Fruit fly (Drosophila melanogaster) whole organism, embryonic: ENCODE data around the gene CG3104.

Experiments used
- B-H2 ChIP-seq: fragments of 200-800 bp; sonication (Bioruptor generic); optimal IDR thresholded peaks from 2 replicates; lab custom pipeline; 2018; ENCODE audit warnings: missing biosample characterization, mild to moderate bottlenecking, missing genetic modification characterization
- BtbVII ChIP-seq: fragments of 200-800 bp; sonication (Bioruptor generic); optimal IDR thresholded peaks from 3 replicates; lab custom pipeline; 2017; ENCODE audit warnings: missing biosample characterization, mild to moderate bottlenecking, missing genetic modification characterization
- CG10543 ChIP-seq: fragments of 200-800 bp; sonication (Bioruptor generic); optimal IDR thresholded peaks from 3 replicates; lab custom pipeline; 2017; ENCODE audit warnings: missing biosample characterization, mild to moderate bottlenecking, missing genetic modification characterization, moderate library complexity
- CG12659 ChIP-seq: fragments of 200-800 bp; sonication (Bioruptor generic); optimal IDR thresholded peaks from 3 replicates; lab custom pipeline; 2017; ENCODE audit warnings: mild to moderate bottlenecking, missing biosample characterization, missing genetic modification reagents, missing genetic modification characterization
- CG14965 ChIP-seq: fragments of 200-800 bp; sonication (Bioruptor generic); optimal IDR thresholded peaks from 2 replicates; lab custom pipeline; 2016; ENCODE audit warnings: missing biosample characterization, missing genetic modification characterization, borderline replicate concordance
- CG15696 ChIP-seq: fragments of 200-800 bp; sonication (Bioruptor generic); optimal IDR thresholded peaks from 2 replicates; lab custom pipeline; 2019; ENCODE audit warnings: missing biosample characterization, mild to moderate bottlenecking, missing genetic modification characterization, moderate library complexity
- CG17802 ChIP-seq: fragments of 200-800 bp; sonication (Bioruptor generic); optimal IDR thresholded peaks from 2 replicates; lab custom pipeline; 2018; ENCODE audit warnings: missing biosample characterization, mild to moderate bottlenecking, missing genetic modification characterization, moderate library complexity
- CG2202 ChIP-seq: fragments of 200-800 bp; sonication (Bioruptor generic); optimal IDR thresholded peaks from 2 replicates; lab custom pipeline; 2018; ENCODE audit warnings: missing biosample characterization, mild to moderate bottlenecking, missing genetic modification characterization
- CG2678 ChIP-seq: fragments of 200-800 bp; sonication (Bioruptor generic); optimal IDR thresholded peaks from 3 replicates; lab custom pipeline; 2019; ENCODE audit warnings: missing biosample characterization, mild to moderate bottlenecking, missing genetic modification characterization, moderate library complexity
- CG2712 ChIP-seq: fragments of 200-800 bp; optimal IDR thresholded peaks from 3 replicates; lab custom pipeline; 2019; ENCODE audit warnings: missing biosample characterization, mild to moderate bottlenecking, missing genetic modification characterization, moderate library complexity
- CG31441 ChIP-seq: fragments of 200-800 bp; sonication (Bioruptor generic); IDR thresholded peaks from 2 replicates; pipeline ENCODE4 v1.3.6; 2022; ENCODE audit warnings: missing biosample characterization, missing genetic modification characterization
- CG33213 ChIP-seq: fragments of 200-800 bp; sonication (Bioruptor generic); optimal IDR thresholded peaks from 3 replicates; lab custom pipeline; 2016; ENCODE audit warnings: missing biosample characterization, missing genetic modification characterization
- CG34422 ChIP-seq: fragments of 200-800 bp; sonication (Bioruptor generic); IDR thresholded peaks from 3 replicates; pipeline ENCODE4 v1.3.6; 2022; ENCODE audit warnings: missing biosample characterization, missing genetic modification characterization
- CG3838 ChIP-seq: fragments of 200-800 bp; sonication (Bioruptor generic); optimal IDR thresholded peaks from 3 replicates; lab custom pipeline; 2016; ENCODE audit warnings: missing biosample characterization, missing genetic modification characterization
- CG4360 ChIP-seq: fragments of 200-800 bp; sonication (Bioruptor generic); IDR thresholded peaks from 2 replicates; pipeline ENCODE4 v1.3.6; 2022; ENCODE audit warnings: missing biosample characterization, missing genetic modification characterization
- CG5245 ChIP-seq: fragments of 200-800 bp; sonication (Bioruptor generic); optimal IDR thresholded peaks from 3 replicates; lab custom pipeline; 2016; ENCODE audit warnings: missing biosample characterization, missing genetic modification characterization
- CG7271 ChIP-seq: fragments of 200-800 bp; sonication (Bioruptor generic); optimal IDR thresholded peaks from 2 replicates; lab custom pipeline; 2018; ENCODE audit warnings: missing biosample characterization, mild to moderate bottlenecking, missing genetic modification characterization, moderate library complexity
- CG7963 ChIP-seq: fragments of 200-800 bp; sonication (Bioruptor generic); IDR thresholded peaks from 3 replicates; pipeline ENCODE4 v1.3.6; 2022; ENCODE audit warnings: missing biosample characterization, missing genetic modification characterization; ENCODE audit not compliant: partially characterized antibody
- CG8478 ChIP-seq: fragments of >200 bp; optimal IDR thresholded peaks from 2 replicates; lab custom pipeline; 2018
- CG8944 ChIP-seq: fragments of 200-800 bp; sonication (Bioruptor generic); optimal IDR thresholded peaks from 3 replicates; lab custom pipeline; 2016; ENCODE audit warnings: missing biosample characterization, missing genetic modification characterization
- Doc3 ChIP-seq: fragments of 200-800 bp; sonication (Bioruptor generic); IDR thresholded peaks from 3 replicates; pipeline ENCODE4 v1.3.6; 2022; ENCODE audit warnings: missing biosample characterization, missing genetic modification characterization; ENCODE audit not compliant: partially characterized antibody
- Hmr ChIP-seq: fragments of 200-800 bp; sonication (Bioruptor generic); optimal IDR thresholded peaks from 3 replicates; lab custom pipeline; 2017; ENCODE audit warnings: mild to moderate bottlenecking, missing biosample characterization, missing genetic modification reagents, missing genetic modification characterization
- Lpt ChIP-seq: fragments of >200 bp; optimal IDR thresholded peaks from 2 replicates; lab custom pipeline; 2018; ENCODE audit warnings: missing biosample characterization, missing genetic modification characterization
- MESR4 ChIP-seq: fragments of 200-800 bp; sonication (Bioruptor generic); optimal IDR thresholded peaks from 2 replicates; lab custom pipeline; 2018; ENCODE audit warnings: missing biosample characterization, mild to moderate bottlenecking, missing genetic modification characterization, moderate library complexity
- Med ChIP-seq: fragments of 200-800 bp; sonication (Bioruptor generic); peaks from one replicate; lab custom pipeline; 2016; ENCODE audit warnings: missing biosample characterization, missing genetic modification characterization, mild to moderate bottlenecking, inconsistent platforms, moderate library complexity
- Nf-YB ChIP-seq: fragments of 200-800 bp; sonication (Bioruptor generic); optimal IDR thresholded peaks from 3 replicates; lab custom pipeline; 2019; ENCODE audit warnings: missing biosample characterization, mild to moderate bottlenecking, missing genetic modification characterization, moderate library complexity
- ac ChIP-seq: fragments of 200-800 bp; sonication (Bioruptor generic); optimal IDR thresholded peaks from 3 replicates; lab custom pipeline; 2017; ENCODE audit warnings: missing biosample characterization, mild to moderate bottlenecking, missing genetic modification characterization
- bsh ChIP-seq, 2 experiments: fragments of 200-800 bp; sonication (Bioruptor generic); optimal IDR thresholded peaks; 2 replicates each; lab custom pipeline; 2017 to 2018; ENCODE audit warnings: mild to moderate bottlenecking in 2 of 2, missing biosample characterization in 2 of 2, missing genetic modification characterization in 2 of 2, moderate library complexity in 1 of 2
- caup ChIP-seq: fragments of 200-800 bp; sonication (Bioruptor generic); optimal IDR thresholded peaks from 3 replicates; lab custom pipeline; 2017; ENCODE audit warnings: missing biosample characterization, mild to moderate bottlenecking, missing genetic modification characterization, moderate library complexity; ENCODE audit not compliant: severe bottlenecking
- ewg ChIP-seq: fragments of 200-800 bp; sonication (Bioruptor generic); optimal IDR thresholded peaks from 3 replicates; lab custom pipeline; 2017; ENCODE audit warnings: mild to moderate bottlenecking, missing biosample characterization, missing genetic modification reagents, missing genetic modification characterization
- eyg ChIP-seq: fragments of 200-800 bp; sonication (Bioruptor generic); optimal IDR thresholded peaks from 3 replicates; lab custom pipeline; 2016; ENCODE audit warnings: missing biosample characterization, missing genetic modification characterization
- gfzf ChIP-seq: fragments of 200-800 bp; sonication (Bioruptor generic); optimal IDR thresholded peaks from 2 replicates; lab custom pipeline; 2016; ENCODE audit warnings: missing biosample characterization, mild to moderate bottlenecking, missing genetic modification characterization, moderate library complexity
- gro ChIP-seq: fragments of 200-800 bp; sonication (Bioruptor generic); optimal IDR thresholded peaks from 2 replicates; lab custom pipeline; 2016; ENCODE audit warnings: missing biosample characterization, missing genetic modification characterization
- gsb ChIP-seq: fragments of 200-800 bp; sonication (Bioruptor generic); IDR thresholded peaks from 2 replicates; pipeline ENCODE4 v1.3.6; 2022; ENCODE audit warnings: missing biosample characterization, missing genetic modification characterization
- gt ChIP-seq: fragments of 200-800 bp; sonication (Bioruptor generic); IDR thresholded peaks from 2 replicates; pipeline ENCODE4 v1.3.6; 2022; ENCODE audit warnings: missing biosample characterization, missing genetic modification characterization
- ham ChIP-seq: fragments of 200-800 bp; sonication (Bioruptor generic); IDR thresholded peaks from 2 replicates; pipeline ENCODE4 v1.3.6; 2022; ENCODE audit warnings: missing biosample characterization, missing genetic modification characterization
- jigr1 ChIP-seq: fragments of 200-800 bp; sonication (Bioruptor generic); IDR thresholded peaks from 3 replicates; pipeline ENCODE4 v1.3.6; 2022; ENCODE audit warnings: missing biosample characterization, missing genetic modification characterization
- lab ChIP-seq: fragments of 200-800 bp; sonication (Bioruptor generic); optimal IDR thresholded peaks from 3 replicates; lab custom pipeline; 2017; ENCODE audit warnings: missing biosample characterization, missing genetic modification characterization, mild to moderate bottlenecking, moderate library complexity, missing genetic modification reagents
- lilli ChIP-seq: fragments of 200-800 bp; sonication (Bioruptor generic); optimal IDR thresholded peaks from 3 replicates; lab custom pipeline; 2016; ENCODE audit warnings: missing biosample characterization, missing genetic modification characterization
- lmd ChIP-seq: fragments of 200-800 bp; sonication (Bioruptor generic); IDR thresholded peaks from 2 replicates; pipeline ENCODE4 v1.3.6; 2022; ENCODE audit warnings: missing biosample characterization, missing genetic modification characterization
- luna ChIP-seq: fragments of 200-800 bp; sonication (Bioruptor generic); optimal IDR thresholded peaks from 2 replicates; lab custom pipeline; 2016; ENCODE audit warnings: missing biosample characterization, missing genetic modification characterization
- mirr ChIP-seq: fragments of 200-800 bp; sonication (Bioruptor generic); optimal IDR thresholded peaks from 3 replicates; lab custom pipeline; 2018; ENCODE audit warnings: missing biosample characterization, mild to moderate bottlenecking, missing genetic modification characterization
- org-1 ChIP-seq: fragments of 200-800 bp; sonication (Bioruptor generic); optimal IDR thresholded peaks from 2 replicates; lab custom pipeline; 2017; ENCODE audit warnings: missing biosample characterization, missing genetic modification characterization
- pho ChIP-seq: fragments of 200-800 bp; sonication (Bioruptor generic); optimal IDR thresholded peaks from 2 replicates; lab custom pipeline; 2016; ENCODE audit warnings: missing biosample characterization, missing genetic modification characterization
- phol ChIP-seq: fragments of 200-800 bp; sonication (Bioruptor generic); optimal IDR thresholded peaks from 3 replicates; lab custom pipeline; 2018; ENCODE audit warnings: missing biosample characterization, mild to moderate bottlenecking, missing genetic modification characterization, moderate library complexity
- run ChIP-seq: fragments of 200-800 bp; sonication (Bioruptor generic); optimal IDR thresholded peaks from 3 replicates; lab custom pipeline; 2018; ENCODE audit warnings: missing biosample characterization, mild to moderate bottlenecking, missing genetic modification characterization
- sna ChIP-seq: fragments of 200-800 bp; sonication (Bioruptor generic); IDR thresholded peaks from 2 replicates; pipeline ENCODE4 v1.3.6; 2022; ENCODE audit warnings: missing biosample characterization, missing genetic modification characterization; ENCODE audit not compliant: partially characterized antibody
- trh ChIP-seq: fragments of 200-800 bp; sonication (Bioruptor generic); optimal IDR thresholded peaks from 2 replicates; lab custom pipeline; 2016; ENCODE audit warnings: missing biosample characterization, missing genetic modification characterization
- vvl ChIP-seq: fragments of 200-800 bp; sonication (Bioruptor generic); IDR thresholded peaks from 2 replicates; pipeline ENCODE4 v1.3.6; 2022; ENCODE audit warnings: missing biosample characterization, missing genetic modification characterization
- wek ChIP-seq: fragments of 200-800 bp; sonication (Bioruptor generic); optimal IDR thresholded peaks from 3 replicates; lab custom pipeline; 2018; ENCODE audit warnings: missing biosample characterization, mild to moderate bottlenecking, missing genetic modification characterization, moderate library complexity
- zfh1 ChIP-seq: fragments of 200-800 bp; sonication (Bioruptor generic); IDR thresholded peaks from 3 replicates; pipeline ENCODE4 v1.3.6; 2022; ENCODE audit warnings: missing biosample characterization, missing genetic modification characterization

CG3104 gene

dm6 chr2L:2799909-2800478 is 55.6 kb downstream of the CG3104 start, which contains the start of gene Syt1 (continued):
- TF ChIP-seq trh (GFP tag; lab: Kevin White, UChicago): no peak
- no peak for TF ChIP-seq caup (GFP tag; lab: Kevin White, UChicago)
- TF ChIP-seq zfh1 (GFP tag; lab: Robert Waterston, UW): no peak
- TF ChIP-seq CG2712 (tag; lab: Kevin White, UChicago): no peak
- no peak for TF ChIP-seq CG31441 (GFP tag; lab: Robert Waterston, UW)
- no peak for TF ChIP-seq CG4360 (GFP tag; lab: Robert Waterston, UW)
- TF ChIP-seq mirr (GFP tag; lab: Kevin White, UChicago): no peak
- no peak for TF ChIP-seq gfzf (GFP tag; lab: Kevin White, UChicago)
- TF ChIP-seq ewg: peak; percentile 76
- TF ChIP-seq Hmr (GFP tag; lab: Kevin White, UChicago): peak; percentile 7
- TF ChIP-seq CG14965: no peak
- TF ChIP-seq gsb (GFP tag; lab: Robert Waterston, UW): no peak
- TF ChIP-seq CG34422 (GFP tag; lab: Robert Waterston, UW): no peak
- TF ChIP-seq wek (GFP tag; lab: Kevin White, UChicago): no peak
- TF ChIP-seq CG2202 (tag; lab: Kevin White, UChicago): no peak
- TF ChIP-seq bsh (GFP tag; optimal IDR thresholded peaks at IDR 0.05; lab: Kevin White, UChicago): no peak
- no peak for TF ChIP-seq ac (GFP tag; lab: Kevin White, UChicago)
- peak; percentile 42 for TF ChIP-seq lab (GFP tag; lab: Kevin White, UChicago)
- no peak for TF ChIP-seq MESR4 (GFP tag; lab: Kevin White, UChicago)
- TF ChIP-seq B-H2: no peak
- TF ChIP-seq CG12659 (GFP tag; lab: Kevin White, UChicago): no peak
- no peak for TF ChIP-seq CG10543 (GFP tag; lab: Kevin White, UChicago)
- TF ChIP-seq eyg (GFP tag; lab: Kevin White, UChicago): no peak
- no peak for TF ChIP-seq Nf-YB
- no peak for TF ChIP-seq org-1 (GFP tag; lab: Kevin White, UChicago)
- no peak for TF ChIP-seq CG8478 (lab: Kevin White, UChicago)
- TF ChIP-seq CG8944 (GFP tag; lab: Kevin White, UChicago): no peak
- TF ChIP-seq Med: peak; percentile 40
- TF ChIP-seq gt (GFP tag; lab: Robert Waterston, UW): no peak
- TF ChIP-seq CG5245 (GFP tag; lab: Kevin White, UChicago): no peak
- TF ChIP-seq CG17802 (tag; lab: Kevin White, UChicago): no peak
- TF ChIP-seq lilli (GFP tag; lab: Kevin White, UChicago): peak; percentile 15
- TF ChIP-seq gro (GFP tag; lab: Kevin White, UChicago): peak; percentile 22
- no peak for TF ChIP-seq CG33213
- TF ChIP-seq pho (GFP tag; lab: Kevin White, UChicago): no peak
- no peak for TF ChIP-seq BtbVII (GFP tag; lab: Kevin White, UChicago)
- no peak for TF ChIP-seq CG15696
- TF ChIP-seq vvl: no peak
- no peak for TF ChIP-seq CG3838 (GFP tag; lab: Kevin White, UChicago)
- no peak for TF ChIP-seq ham (GFP tag; lab: Robert Waterston, UW)
- TF ChIP-seq CG7963 (GFP tag; lab: Robert Waterston, UW): no peak
- TF ChIP-seq Lpt (GFP tag; lab: Kevin White, UChicago): no peak
- no peak for TF ChIP-seq luna (GFP tag; lab: Kevin White, UChicago)
- TF ChIP-seq CG2678: peak; percentile 2
- TF ChIP-seq CG7271: no peak
- TF ChIP-seq lmd: peak; percentile 5; the same call in 1 of the 2 replicates
- no peak for TF ChIP-seq sna (GFP tag; lab: Robert Waterston, UW)
- TF ChIP-seq Doc3 (GFP tag; lab: Robert Waterston, UW): no peak
- no peak for TF ChIP-seq jigr1 (GFP tag; lab: Robert Waterston, UW)
- TF ChIP-seq run: no peak
- TF ChIP-seq phol (tag; lab: Kevin White, UChicago): no peak
